Fruit fly (Drosophila melanogaster) whole organism, prepupa: ENCODE data around the gene Top3beta.

Experiments used
- Blimp-1 ChIP-seq: fragments of 200-800 bp; sonication (Bioruptor generic); optimal IDR thresholded peaks from 3 replicates; lab custom pipeline; 2017; ENCODE audit warnings: missing biosample characterization, missing genetic modification characterization, mild to moderate bottlenecking, moderate library complexity, missing genetic modification reagents
- CG10631 ChIP-seq: fragments of 200-800 bp; sonication (Bioruptor generic); optimal IDR thresholded peaks from 2 replicates; lab custom pipeline; 2016; ENCODE audit warnings: missing biosample characterization, missing genetic modification characterization
- CG10669 ChIP-seq: fragments of 200-800 bp; sonication (Bioruptor generic); optimal IDR thresholded peaks from 3 replicates; lab custom pipeline; 2018; ENCODE audit warnings: missing biosample characterization, mild to moderate bottlenecking, missing genetic modification characterization, moderate library complexity
- CG11294 ChIP-seq: fragments of 200-800 bp; sonication (Bioruptor generic); IDR thresholded peaks from 2 replicates; pipeline ENCODE4 v1.3.6; 2022; ENCODE audit warnings: missing biosample characterization, missing genetic modification characterization
- CG15336 ChIP-seq: fragments of 200-800 bp; sonication (Bioruptor generic); IDR thresholded peaks from 2 replicates; pipeline ENCODE4 v1.3.6; 2022; ENCODE audit warnings: missing biosample characterization, missing genetic modification characterization
- CG3032 ChIP-seq: fragments of 200-800 bp; optimal IDR thresholded peaks from 2 replicates; lab custom pipeline; 2019; ENCODE audit warnings: missing biosample characterization, mild to moderate bottlenecking, missing genetic modification characterization, moderate library complexity
- CG32006 ChIP-seq: fragments of 200-800 bp; sonication (Bioruptor generic); optimal IDR thresholded peaks from 3 replicates; lab custom pipeline; 2017; ENCODE audit warnings: missing biosample characterization, mild to moderate bottlenecking, missing genetic modification characterization
- CG34406 ChIP-seq: fragments of 200-800 bp; sonication (Bioruptor generic); optimal IDR thresholded peaks from 3 replicates; lab custom pipeline; 2016; ENCODE audit warnings: missing biosample characterization, missing genetic modification characterization
- CG3919 ChIP-seq: fragments of 200-800 bp; sonication (Bioruptor generic); optimal IDR thresholded peaks from 3 replicates; lab custom pipeline; 2016; ENCODE audit warnings: missing biosample characterization, missing genetic modification characterization
- CG6163 ChIP-seq: fragments of 200-800 bp; sonication (Bioruptor generic); IDR thresholded peaks from 3 replicates; pipeline ENCODE4 v1.3.6; 2022; ENCODE audit warnings: missing biosample characterization, missing genetic modification characterization
- CG6792 ChIP-seq: fragments of 200-800 bp; sonication (Bioruptor generic); optimal IDR thresholded peaks from 3 replicates; lab custom pipeline; 2016; ENCODE audit warnings: missing biosample characterization, missing genetic modification characterization
- CG6808 ChIP-seq: fragments of 200-800 bp; sonication (Bioruptor generic); optimal IDR thresholded peaks from 3 replicates; lab custom pipeline; 2017; ENCODE audit warnings: missing biosample characterization, missing genetic modification characterization, mild to moderate bottlenecking, moderate library complexity, missing genetic modification reagents
- CG6854 ChIP-seq: fragments of 200-800 bp; sonication (Bioruptor generic); optimal IDR thresholded peaks from 2 replicates; lab custom pipeline; 2017; ENCODE audit warnings: missing biosample characterization, mild to moderate bottlenecking, missing genetic modification characterization
- CG7368 ChIP-seq: fragments of 200-800 bp; sonication (Bioruptor generic); optimal IDR thresholded peaks from 3 replicates; lab custom pipeline; 2016; ENCODE audit warnings: missing biosample characterization, missing genetic modification characterization
- CG8119 ChIP-seq: fragments of 200-800 bp; sonication (Bioruptor generic); IDR thresholded peaks from 3 replicates; pipeline ENCODE4 v1.3.6; 2022; ENCODE audit warnings: missing biosample characterization, missing genetic modification characterization
- CG8319 ChIP-seq: fragments of 200-800 bp; sonication (Bioruptor generic); optimal IDR thresholded peaks from 3 replicates; lab custom pipeline; 2016; ENCODE audit warnings: missing biosample characterization, missing genetic modification characterization
- CG8632 ChIP-seq: fragments of 200-800 bp; sonication (Bioruptor generic); optimal IDR thresholded peaks from 3 replicates; lab custom pipeline; 2016; ENCODE audit warnings: missing biosample characterization, missing genetic modification characterization
- CG9139 ChIP-seq: fragments of 200-800 bp; sonication (Bioruptor generic); optimal IDR thresholded peaks from 3 replicates; lab custom pipeline; 2017; ENCODE audit warnings: missing biosample characterization, mild to moderate bottlenecking, missing genetic modification characterization
- Eip75B ChIP-seq: fragments of 200-800 bp; sonication (Bioruptor generic); optimal IDR thresholded peaks from 3 replicates; lab custom pipeline; 2016; ENCODE audit warnings: missing biosample characterization, missing genetic modification characterization
- Eip78C ChIP-seq: fragments of 200-800 bp; sonication (Bioruptor generic); peaks from one replicate; lab custom pipeline; 2016; ENCODE audit warnings: missing biosample characterization, missing genetic modification characterization
- Eip93F ChIP-seq: fragments of 200-800 bp; sonication (Bioruptor generic); optimal IDR thresholded peaks from 2 replicates; lab custom pipeline; 2016; ENCODE audit warnings: missing biosample characterization, mild to moderate bottlenecking, missing genetic modification characterization
- Ets21C ChIP-seq: fragments of 200-800 bp; sonication (Bioruptor generic); optimal IDR thresholded peaks from 3 replicates; lab custom pipeline; 2016; ENCODE audit warnings: missing biosample characterization, missing genetic modification characterization
- Ets96B ChIP-seq: fragments of 200-800 bp; optimal IDR thresholded peaks from 2 replicates; lab custom pipeline; 2019; ENCODE audit warnings: missing biosample characterization, mild to moderate bottlenecking, missing genetic modification characterization, moderate library complexity
- Gug ChIP-seq: fragments of 200-800 bp; sonication (Bioruptor generic); IDR thresholded peaks from 2 replicates; pipeline ENCODE4 v1.3.6; 2022; ENCODE audit warnings: missing biosample characterization, missing genetic modification characterization
- Hr38 ChIP-seq: sonication (Bioruptor generic); optimal IDR thresholded peaks from 2 replicates; lab custom pipeline; 2016; ENCODE audit warnings: missing biosample characterization, missing genetic modification characterization
- Hr39 ChIP-seq: fragments of 200-800 bp; sonication (Bioruptor generic); optimal IDR thresholded peaks from 2 replicates; lab custom pipeline; 2016; ENCODE audit warnings: missing biosample characterization, missing genetic modification characterization
- Hr4 ChIP-seq: fragments of 200-800 bp; sonication (Bioruptor generic); optimal IDR thresholded peaks from 3 replicates; lab custom pipeline; 2016; ENCODE audit warnings: missing biosample characterization, missing genetic modification characterization
- Lpt ChIP-seq: fragments of 200-800 bp; sonication (Bioruptor generic); optimal IDR thresholded peaks from 3 replicates; lab custom pipeline; 2016; ENCODE audit warnings: missing biosample characterization, missing genetic modification characterization
- Met ChIP-seq: fragments of 200-800 bp; sonication (Bioruptor generic); optimal IDR thresholded peaks from 3 replicates; lab custom pipeline; 2016; ENCODE audit warnings: missing biosample characterization, missing genetic modification characterization
- Sox15 ChIP-seq: fragments of 200-800 bp; sonication (Bioruptor generic); optimal IDR thresholded peaks from 3 replicates; lab custom pipeline; 2016; ENCODE audit warnings: missing biosample characterization, missing genetic modification characterization
- achi ChIP-seq: fragments of 200-800 bp; sonication (Bioruptor generic); optimal IDR thresholded peaks from 3 replicates; lab custom pipeline; 2016; ENCODE audit warnings: missing biosample characterization, missing genetic modification characterization
- acj6 ChIP-seq: fragments of 200-800 bp; sonication (Bioruptor generic); optimal IDR thresholded peaks from 3 replicates; lab custom pipeline; 2016; ENCODE audit warnings: missing biosample characterization, missing genetic modification characterization
- dac ChIP-seq: fragments of 200-800 bp; sonication (Bioruptor generic); optimal IDR thresholded peaks from 2 replicates; lab custom pipeline; 2017; ENCODE audit warnings: missing biosample characterization, mild to moderate bottlenecking, missing genetic modification characterization
- eg ChIP-seq: fragments of 200-800 bp; sonication (Bioruptor generic); IDR thresholded peaks from 3 replicates; pipeline ENCODE4 v1.3.6; 2022; ENCODE audit warnings: missing biosample characterization, missing genetic modification characterization
- esn ChIP-seq: fragments of 200-800 bp; sonication (Bioruptor generic); optimal IDR thresholded peaks from 2 replicates; lab custom pipeline; 2016; ENCODE audit warnings: missing biosample characterization, mild to moderate bottlenecking, missing genetic modification characterization, moderate library complexity
- fd59A ChIP-seq: fragments of 200-800 bp; sonication (Bioruptor generic); optimal IDR thresholded peaks from 2 replicates; lab custom pipeline; 2017; ENCODE audit warnings: missing biosample characterization, mild to moderate bottlenecking, missing genetic modification characterization, missing genetic modification reagents
- fkh ChIP-seq: fragments of 200-800 bp; sonication (Bioruptor generic); optimal IDR thresholded peaks from 3 replicates; lab custom pipeline; 2017; ENCODE audit warnings: missing biosample characterization, mild to moderate bottlenecking, missing genetic modification characterization, moderate library complexity
- lz ChIP-seq: fragments of 200-800 bp; sonication (Bioruptor generic); optimal IDR thresholded peaks from 3 replicates; lab custom pipeline; 2016; ENCODE audit warnings: missing biosample characterization, missing genetic modification characterization
- pdm3 ChIP-seq: fragments of 200-800 bp; sonication (Bioruptor generic); optimal IDR thresholded peaks from 3 replicates; lab custom pipeline; 2016; ENCODE audit warnings: missing biosample characterization, missing genetic modification characterization
- salr ChIP-seq, 2 experiments: fragments of 200-800 bp; sonication (Bioruptor generic); optimal IDR thresholded peaks; 3 replicates each; lab custom pipeline; 2016 to 2018; ENCODE audit warnings: missing biosample characterization in 2 of 2, missing genetic modification characterization in 2 of 2, mild to moderate bottlenecking in 1 of 2
- spab ChIP-seq: fragments of 200-800 bp; sonication (Bioruptor generic); optimal IDR thresholded peaks from 2 replicates; lab custom pipeline; 2017; ENCODE audit warnings: missing biosample characterization, mild to moderate bottlenecking, missing genetic modification characterization, missing genetic modification reagents
- ss ChIP-seq, 2 experiments: fragments of 200-800 bp; sonication (Bioruptor generic); optimal IDR thresholded peaks; 2 replicates in 1 of 2; 3 replicates in 1 of 2; lab custom pipeline; 2017 to 2018; ENCODE audit warnings: mild to moderate bottlenecking in 2 of 2, missing biosample characterization in 2 of 2, missing genetic modification characterization in 2 of 2, moderate library complexity in 1 of 2
- svp ChIP-seq: fragments of 200-800 bp; sonication (Bioruptor generic); peaks from one replicate; lab custom pipeline; 2016; ENCODE audit warnings: missing biosample characterization, missing genetic modification characterization
- topi ChIP-seq: fragments of 200-800 bp; sonication (Bioruptor generic); optimal IDR thresholded peaks from 3 replicates; lab custom pipeline; 2016; ENCODE audit warnings: missing biosample characterization, missing genetic modification characterization
- vri ChIP-seq: fragments of 200-800 bp; sonication (Bioruptor generic); optimal IDR thresholded peaks from 3 replicates; lab custom pipeline; 2016; ENCODE audit warnings: missing biosample characterization, mild to moderate bottlenecking, missing genetic modification characterization

Gene Top3beta

DNA sequence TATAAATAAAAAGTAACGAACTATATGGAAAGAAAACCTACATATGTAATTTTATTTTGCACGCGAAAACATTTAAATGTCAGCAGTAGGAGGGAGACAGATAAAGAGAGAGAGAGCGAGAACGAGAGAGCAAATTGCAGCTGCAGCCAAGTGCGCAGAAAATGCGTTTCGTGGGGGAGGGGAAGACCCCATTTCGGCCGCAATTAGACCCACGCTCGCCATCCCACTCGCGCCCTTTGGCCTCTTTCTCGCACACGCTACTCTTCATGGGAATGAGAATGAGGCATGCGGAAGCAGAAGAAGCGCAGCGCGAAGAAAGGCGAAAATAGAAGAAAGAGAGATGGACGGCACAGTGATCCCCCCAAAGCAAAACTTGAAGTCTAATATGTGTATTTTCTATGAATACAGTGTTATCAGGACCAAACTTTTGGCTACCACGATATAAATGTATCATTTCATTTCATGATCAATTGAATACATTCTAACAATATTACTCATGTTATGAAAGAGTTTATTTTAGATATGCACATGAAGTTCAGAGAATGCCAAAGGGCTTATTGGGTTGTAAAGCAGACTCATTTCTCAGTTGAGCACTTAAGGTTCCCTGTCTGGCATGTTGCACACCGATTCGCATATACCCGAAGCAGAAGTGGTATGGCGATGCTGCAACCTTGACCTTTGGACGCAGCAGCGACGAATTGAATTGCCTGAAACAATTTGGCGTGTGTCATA lies 45.4 kb upstream of the Top3beta start (continued):
- no peak for TF ChIP-seq Hr38 (GFP tag; lab: Kevin White, UChicago)
- no peak for TF ChIP-seq CG11294 (GFP tag; lab: Robert Waterston, UW)
- TF ChIP-seq CG8632, result no peak
- TF ChIP-seq Lpt (GFP tag; lab: Kevin White, UChicago), result peak; percentile 41
- peak; percentile 41; the same call in 1 of the 2 replicates for TF ChIP-seq CG15336 (GFP tag; lab: Robert Waterston, UW)
- no peak for TF ChIP-seq CG9139 (GFP tag; lab: Kevin White, UChicago)
- TF ChIP-seq CG32006 (GFP tag; lab: Kevin White, UChicago), result peak; percentile 63
- peak; percentile 36 for TF ChIP-seq CG6808 (GFP tag; lab: Kevin White, UChicago)
- TF ChIP-seq CG10631 (GFP tag; lab: Kevin White, UChicago), result peak; percentile 20
- TF ChIP-seq topi (GFP tag; lab: Kevin White, UChicago), result peak; percentile 21
- no peak for TF ChIP-seq Ets21C (GFP tag; lab: Kevin White, UChicago)
- TF ChIP-seq ss (GFP tag; optimal IDR thresholded peaks at IDR 0.05; lab: Kevin White, UChicago), result peak; percentile 20 to 38
- no peak for TF ChIP-seq Sox15
- no peak for TF ChIP-seq fkh (GFP tag; lab: Kevin White, UChicago)
- no peak for TF ChIP-seq vri (GFP tag; lab: Kevin White, UChicago)
- TF ChIP-seq Ets96B (tag; lab: Kevin White, UChicago), result peak; percentile 18
- TF ChIP-seq CG8319 (GFP tag; lab: Kevin White, UChicago), result peak; percentile 9
- no peak for TF ChIP-seq Gug (GFP tag; lab: Robert Waterston, UW)
- TF ChIP-seq CG8119, result 0 out of 3 replicates have a peak, but pooled peaks have one; percentile 17

DNA sequence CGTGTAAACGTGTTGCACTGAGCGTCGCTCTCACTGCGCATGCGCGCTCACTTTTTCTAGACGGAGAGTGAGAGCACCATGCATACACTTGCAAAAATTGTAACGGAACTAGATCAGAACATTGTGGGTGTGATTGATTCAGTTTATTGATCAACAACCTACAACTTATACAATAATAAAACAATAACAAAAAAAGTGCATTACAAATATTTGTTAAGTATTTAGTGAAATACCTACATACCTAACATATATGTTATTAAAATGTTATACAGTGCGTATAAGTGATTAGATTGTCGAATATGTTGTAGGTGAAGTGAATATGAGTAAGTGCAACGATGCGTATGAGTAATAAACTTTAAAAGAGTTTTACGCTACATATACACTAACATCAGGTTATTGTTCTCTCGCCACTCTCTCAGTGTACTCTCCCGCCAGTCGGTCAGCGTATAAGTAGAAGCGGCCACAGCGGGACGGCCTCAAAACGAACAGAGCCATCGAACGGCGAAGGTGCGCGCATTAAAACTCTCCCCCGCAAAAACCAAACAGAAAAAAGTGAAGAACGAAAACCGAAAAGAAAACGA lies 42.7 kb upstream of the Top3beta start, which contains the start of gene CG42240:
Gene CG42240, plus strand, starts transcription at position 474 of the 581 bp plus-strand sequence.
- peak; percentile 97 for TF ChIP-seq CG32006 (GFP tag; lab: Kevin White, UChicago)
- peak; percentile 96 for TF ChIP-seq Eip75B (GFP tag; lab: Kevin White, UChicago)
- TF ChIP-seq Hr39 (GFP tag; lab: Kevin White, UChicago), result peak; percentile 88
- peak; percentile 95 for TF ChIP-seq Hr4 (GFP tag; lab: Kevin White, UChicago)
- peak; percentile 81 for TF ChIP-seq CG8319 (GFP tag; lab: Kevin White, UChicago)
- peak; percentile 73 for TF ChIP-seq Gug (GFP tag; lab: Robert Waterston, UW)
- peak; percentile 94 for TF ChIP-seq lz (GFP tag; lab: Kevin White, UChicago)
- peak; percentile 75 to 96 for TF ChIP-seq salr (GFP tag; optimal IDR thresholded peaks at IDR 0.05; lab: Kevin White, UChicago)
- peak; percentile 65 for TF ChIP-seq Eip93F (GFP tag; lab: Kevin White, UChicago)
- peak; percentile 66 for TF ChIP-seq eg (GFP tag; lab: Robert Waterston, UW)
- TF ChIP-seq CG9139 (GFP tag; lab: Kevin White, UChicago), result peak; percentile 86
- peak; percentile 81 for TF ChIP-seq CG6854 (GFP tag; lab: Kevin White, UChicago)
- TF ChIP-seq acj6, result peak; percentile 92
- peak; percentile 86 for TF ChIP-seq Blimp-1 (GFP tag; lab: Kevin White, UChicago)
- peak; percentile 93 to 95 for TF ChIP-seq ss (GFP tag; optimal IDR thresholded peaks at IDR 0.05; lab: Kevin White, UChicago)
- peak; percentile 95 for TF ChIP-seq CG6808 (GFP tag; lab: Kevin White, UChicago)
- peak; percentile 96 for TF ChIP-seq CG8119
- TF ChIP-seq CG7368 (GFP tag; lab: Kevin White, UChicago), result peak; percentile 91
- peak; percentile 92 for TF ChIP-seq spab (GFP tag; lab: Kevin White, UChicago)
- peak; percentile 94 for TF ChIP-seq CG10669
- peak; percentile 97 for TF ChIP-seq svp (GFP tag; lab: Kevin White, UChicago)
- peak; percentile 95 for TF ChIP-seq Met
- peak; percentile 92 for TF ChIP-seq CG15336 (GFP tag; lab: Robert Waterston, UW)
- TF ChIP-seq vri (GFP tag; lab: Kevin White, UChicago), result peak; percentile 87
- peak; percentile 95 for TF ChIP-seq achi (GFP tag; lab: Kevin White, UChicago)
- TF ChIP-seq CG34406, result peak; percentile 95
- TF ChIP-seq CG6163 (GFP tag; lab: Robert Waterston, UW), result peak; percentile 72
- TF ChIP-seq Sox15, result peak; percentile 82
- TF ChIP-seq Ets21C (GFP tag; lab: Kevin White, UChicago), result peak; percentile 86
- peak; percentile 95 for TF ChIP-seq CG6792 (GFP tag; lab: Kevin White, UChicago)
- TF ChIP-seq CG8632, result peak; percentile 94
- peak; percentile 95 for TF ChIP-seq pdm3 (GFP tag; lab: Kevin White, UChicago)
- TF ChIP-seq CG10631 (GFP tag; lab: Kevin White, UChicago), result peak; percentile 92
- peak; percentile 96 for TF ChIP-seq esn (GFP tag; lab: Kevin White, UChicago)
- peak; percentile 95 for TF ChIP-seq CG3919 (GFP tag; lab: Kevin White, UChicago)
- peak; percentile 92 for TF ChIP-seq CG3032 (tag; lab: Kevin White, UChicago)
- peak; percentile 93 for TF ChIP-seq fd59A
- peak; percentile 99 for TF ChIP-seq Eip78C (GFP tag; lab: Kevin White, UChicago)
- TF ChIP-seq CG11294 (GFP tag; lab: Robert Waterston, UW), result peak; percentile 69
- peak; percentile 90 for TF ChIP-seq dac (GFP tag; lab: Kevin White, UChicago)
- peak; percentile 93 for TF ChIP-seq topi (GFP tag; lab: Kevin White, UChicago)
